Worm (Caenorhabditis elegans): ENCODE results near the gene T28D6.4.
A peak's percentile ranks its signal among the peaks of the same experiment; 100 is the strongest.

ce11 chrIII:11346383-11346782 is 13.9 kb upstream of the T28D6.4 start, which contains the start of gene T28D6.7:
- no peak for TF ChIP-seq dox-1 (GFP tag; IDR thresholded peaks at IDR 0.05)
- no peak for TF ChIP-seq ama-1 (optimal IDR thresholded peaks at IDR 0.05)
- no peak for TF ChIP-seq ama-1 (GFP tag; optimal IDR thresholded peaks at IDR 0.05)
- 0 out of 2 replicates have a peak, but pooled peaks have one; percentile 21 for TF ChIP-seq zfh-2 (GFP tag; conservative IDR thresholded peaks at IDR 0.05)
- TF ChIP-seq T07F8.4 (tag; optimal IDR thresholded peaks at IDR 0.05), result no peak
- TF ChIP-seq ceh-58 (GFP tag; IDR thresholded peaks at IDR 0.05), result no peak
- no peak for TF ChIP-seq rcor-1 (GFP tag; IDR thresholded peaks at IDR 0.05)
- no peak for TF ChIP-seq nhr-27 (tag; optimal IDR thresholded peaks at IDR 0.05)
